Worm (Caenorhabditis elegans): Measurements from ENCODE around the gene mps-4.

Gene mps-4

ce11 chrIII:8227511-8227910 is 44.1 kb downstream of the mps-4 start, which contains the start of gene fbxl-1:
fbxl-1 (plus strand) TSS chrIII:8227830.
- TF ChIP-seq fos-1 (tag; optimal IDR thresholded peaks at IDR 0.05) = peak; percentile 43
- peak; percentile 52 to 57 (median 53) for TF ChIP-seq dpl-1 (GFP tag; optimal IDR thresholded peaks at IDR 0.05)
- TF ChIP-seq unc-130 (tag; optimal IDR thresholded peaks at IDR 0.05) = peak; percentile 56
- no peak for TF ChIP-seq sup-37 (GFP tag; optimal IDR thresholded peaks at IDR 0.05)
- TF ChIP-seq lin-35 (GFP tag; optimal IDR thresholded peaks at IDR 0.05) = peak; percentile 63 to 82
- TF ChIP-seq elt-3 (tag; optimal IDR thresholded peaks at IDR 0.05) = peak in 2 of 6 experiments; percentile 14 to 61
- TF ChIP-seq F16B12.6 (tag; optimal IDR thresholded peaks at IDR 0.05) = peak; percentile 50
- TF ChIP-seq lin-39 (tag; optimal IDR thresholded peaks at IDR 0.05) = no peak
- peak; percentile 73 for TF ChIP-seq xbp-1 (tag; optimal IDR thresholded peaks at IDR 0.05)
- TF ChIP-seq C04F5.9 (tag; optimal IDR thresholded peaks at IDR 0.05) = no peak
- TF ChIP-seq isw-1 (GFP tag; IDR thresholded peaks at IDR 0.05) = peak; percentile 48
- TF ChIP-seq elt-2 (tag; optimal IDR thresholded peaks at IDR 0.05) = peak; percentile 21
- TF ChIP-seq nhr-77 (tag; optimal IDR thresholded peaks at IDR 0.05) = peak; percentile 71
- TF ChIP-seq alr-1 (tag; optimal IDR thresholded peaks at IDR 0.05; ENCODE audit: borderline replicate concordance) = no peak
- peak; percentile 85 for TF ChIP-seq nhr-47 (tag; optimal IDR thresholded peaks at IDR 0.05)
- TF ChIP-seq ceh-8 (GFP tag; optimal IDR thresholded peaks at IDR 0.05) = peak; percentile 29
- no peak for TF ChIP-seq unc-30 (tag; optimal IDR thresholded peaks at IDR 0.05)
- TF ChIP-seq tlp-1 (tag; optimal IDR thresholded peaks at IDR 0.05) = no peak
- peak; percentile 29 for TF ChIP-seq irx-1 (tag; optimal IDR thresholded peaks at IDR 0.05)
- no peak for TF ChIP-seq unc-98 (GFP tag; IDR thresholded peaks at IDR 0.05)
- TF ChIP-seq C16A3.4 (tag; optimal IDR thresholded peaks at IDR 0.05) = peak; percentile 82
- no peak for TF ChIP-seq sptf-1 (tag; optimal IDR thresholded peaks at IDR 0.05)
- TF ChIP-seq pqm-1 (tag; optimal IDR thresholded peaks at IDR 0.05) = no peak
- TF ChIP-seq egl-27 (tag; optimal IDR thresholded peaks at IDR 0.05) = no peak
- TF ChIP-seq lsy-2 (tag; optimal IDR thresholded peaks at IDR 0.05) = peak; percentile 75 to 88
- TF ChIP-seq C34B4.2 (tag; optimal IDR thresholded peaks at IDR 0.05) = no peak
- TF ChIP-seq egl-13 (tag; optimal IDR thresholded peaks at IDR 0.05) = peak; percentile 76
- TF ChIP-seq blmp-1 (tag; optimal IDR thresholded peaks at IDR 0.05) = peak; percentile 55
- TF ChIP-seq ztf-11 (tag; optimal IDR thresholded peaks at IDR 0.05) = peak in 1 of 2 experiments; percentile 73
- no peak for TF ChIP-seq aha-1 (tag; optimal IDR thresholded peaks at IDR 0.05)
- TF ChIP-seq nhr-85 (tag) = no peak
- no peak for TF ChIP-seq nhr-84 (tag; optimal IDR thresholded peaks at IDR 0.05)
- TF ChIP-seq nhr-12 (tag; optimal IDR thresholded peaks at IDR 0.05) = no peak
- TF ChIP-seq nhr-237 (tag; optimal IDR thresholded peaks at IDR 0.05) = no peak
- TF ChIP-seq mab-9 (GFP tag; IDR thresholded peaks at IDR 0.05) = no peak
- TF ChIP-seq fkh-10 (GFP tag; optimal IDR thresholded peaks at IDR 0.05) = peak; percentile 21
- TF ChIP-seq lin-15B (tag; optimal IDR thresholded peaks at IDR 0.05) = no peak
- TF ChIP-seq ceh-88 (GFP tag; IDR thresholded peaks at IDR 0.05) = peak; percentile 43; the same call in 1 of the 2 replicates
- TF ChIP-seq aly-2 (tag; optimal IDR thresholded peaks at IDR 0.05) = no peak
- peak; percentile 58 for TF ChIP-seq mef-2 (tag; optimal IDR thresholded peaks at IDR 0.05)
- TF ChIP-seq nhr-20 (tag; optimal IDR thresholded peaks at IDR 0.05) = peak; percentile 88
- TF ChIP-seq grh-1 (GFP tag; IDR thresholded peaks at IDR 0.05) = no peak
- TF ChIP-seq Y116A8C.19 (tag; optimal IDR thresholded peaks at IDR 0.05; ENCODE audit: borderline replicate concordance) = no peak
- peak; percentile 32 for TF ChIP-seq nhr-90 (tag; optimal IDR thresholded peaks at IDR 0.05; ENCODE audit: poor library complexity)
- no peak for TF ChIP-seq ama-1 (optimal IDR thresholded peaks at IDR 0.05)
- TF ChIP-seq tbx-2 (tag; optimal IDR thresholded peaks at IDR 0.05) = peak; percentile 81
- peak; percentile 77 for TF ChIP-seq swsn-7 (tag; optimal IDR thresholded peaks at IDR 0.05)
- TF ChIP-seq unc-62 (GFP tag; optimal IDR thresholded peaks at IDR 0.05) = no peak
- no peak for TF ChIP-seq pag-3 (tag; optimal IDR thresholded peaks at IDR 0.05; ENCODE audit: borderline replicate concordance, insufficient read depth)
- no peak for TF ChIP-seq nhr-28 (tag; optimal IDR thresholded peaks at IDR 0.05)
- TF ChIP-seq lin-13 (GFP tag; optimal IDR thresholded peaks at IDR 0.05) = peak; percentile 65
- TF ChIP-seq ztf-4 (tag; optimal IDR thresholded peaks at IDR 0.05) = peak; percentile 60
- no peak for TF ChIP-seq zag-1 (tag; optimal IDR thresholded peaks at IDR 0.05)
- TF ChIP-seq hlh-4 (tag; optimal IDR thresholded peaks at IDR 0.05) = no peak

All from whole organism, L1 larva.